Fruit fly (Drosophila melanogaster) whole organism, embryonic: ENCODE measurements around the gene CG9702.

Experiments used
- Antp ChIP-seq: fragments of 200-800 bp; sonication (Bioruptor generic); optimal IDR thresholded peaks from 3 replicates; lab custom pipeline; 2016; ENCODE audit warnings: missing biosample characterization, missing genetic modification characterization
- Blimp-1 ChIP-seq: fragments of 200-800 bp; sonication (Bioruptor generic); optimal IDR thresholded peaks from 3 replicates; lab custom pipeline; 2018; ENCODE audit warnings: missing biosample characterization, missing genetic modification characterization, mild to moderate bottlenecking, moderate library complexity, missing genetic modification reagents
- BtbVII ChIP-seq: fragments of 200-800 bp; sonication (Bioruptor generic); optimal IDR thresholded peaks from 3 replicates; lab custom pipeline; 2017; ENCODE audit warnings: missing biosample characterization, mild to moderate bottlenecking, missing genetic modification characterization
- CG10979 ChIP-seq: fragments of 200-800 bp; sonication (Bioruptor generic); optimal IDR thresholded peaks from 2 replicates; lab custom pipeline; 2018; ENCODE audit warnings: missing biosample characterization, mild to moderate bottlenecking, missing genetic modification characterization, moderate library complexity
- CG1529 ChIP-seq: fragments of 200-800 bp; sonication (Bioruptor generic); optimal IDR thresholded peaks from 3 replicates; lab custom pipeline; 2018; ENCODE audit warnings: missing biosample characterization, missing genetic modification characterization
- CG1602 ChIP-seq: fragments of 200-800 bp; sonication (Bioruptor generic); optimal IDR thresholded peaks from 3 replicates; lab custom pipeline; 2016; ENCODE audit warnings: missing biosample characterization, missing genetic modification characterization
- CG16863 ChIP-seq: fragments of 200-800 bp; sonication (Bioruptor generic); optimal IDR thresholded peaks from 3 replicates; lab custom pipeline; 2016; ENCODE audit warnings: missing biosample characterization, missing genetic modification characterization
- CG17359 ChIP-seq: fragments of 200-800 bp; sonication (Bioruptor generic); optimal IDR thresholded peaks from 3 replicates; lab custom pipeline; 2018; ENCODE audit warnings: missing biosample characterization, mild to moderate bottlenecking, missing genetic modification characterization, moderate library complexity
- CG18599 ChIP-seq: fragments of 200-800 bp; sonication (Bioruptor generic); optimal IDR thresholded peaks from 3 replicates; lab custom pipeline; 2017; ENCODE audit warnings: missing biosample characterization, missing genetic modification characterization, mild to moderate bottlenecking, moderate library complexity, missing genetic modification reagents
- CG18619 ChIP-seq: fragments of 200-800 bp; sonication (Bioruptor generic); optimal IDR thresholded peaks from 3 replicates; lab custom pipeline; 2017; ENCODE audit warnings: missing biosample characterization, mild to moderate bottlenecking, missing genetic modification characterization
- CG2678 ChIP-seq: fragments of 200-800 bp; sonication (Bioruptor generic); optimal IDR thresholded peaks from 3 replicates; lab custom pipeline; 2019; ENCODE audit warnings: missing biosample characterization, mild to moderate bottlenecking, missing genetic modification characterization, moderate library complexity
- CG2712 ChIP-seq: fragments of 200-800 bp; optimal IDR thresholded peaks from 3 replicates; lab custom pipeline; 2019; ENCODE audit warnings: missing biosample characterization, mild to moderate bottlenecking, missing genetic modification characterization, moderate library complexity
- CG31441 ChIP-seq: fragments of 200-800 bp; sonication (Bioruptor generic); IDR thresholded peaks from 2 replicates; pipeline ENCODE4 v1.3.6; 2022; ENCODE audit warnings: missing biosample characterization, missing genetic modification characterization
- CG6175 ChIP-seq: fragments of 200-800 bp; sonication (Bioruptor generic); IDR thresholded peaks from 3 replicates; pipeline ENCODE4 v1.3.6; 2022; ENCODE audit warnings: missing biosample characterization, missing genetic modification characterization
- CG6689 ChIP-seq: fragments of 200-800 bp; sonication (Bioruptor generic); IDR thresholded peaks from 2 replicates; pipeline ENCODE4 v1.3.6; 2022; ENCODE audit warnings: missing biosample characterization, missing genetic modification characterization
- CG7357 ChIP-seq: fragments of 200-800 bp; sonication (Bioruptor generic); IDR thresholded peaks from 3 replicates; pipeline ENCODE4 v1.3.6; 2022; ENCODE audit warnings: missing biosample characterization, missing genetic modification characterization
- CG7839 ChIP-seq: fragments of 200-800 bp; sonication (Bioruptor generic); optimal IDR thresholded peaks from 3 replicates; lab custom pipeline; 2018; ENCODE audit warnings: missing biosample characterization, mild to moderate bottlenecking, missing genetic modification characterization, moderate library complexity
- Deaf1 ChIP-seq: fragments of 200-800 bp; optimal IDR thresholded peaks from 3 replicates; lab custom pipeline; 2019; ENCODE audit warnings: missing biosample characterization, mild to moderate bottlenecking, missing genetic modification characterization, moderate library complexity
- Fer1 ChIP-seq: fragments of 200-800 bp; sonication (Bioruptor generic); optimal IDR thresholded peaks from 2 replicates; lab custom pipeline; 2017; ENCODE audit warnings: missing biosample characterization, mild to moderate bottlenecking, missing genetic modification characterization
- Hmr ChIP-seq: fragments of 200-800 bp; sonication (Bioruptor generic); optimal IDR thresholded peaks from 3 replicates; lab custom pipeline; 2017; ENCODE audit warnings: mild to moderate bottlenecking, missing biosample characterization, missing genetic modification reagents, missing genetic modification characterization
- Hr51 ChIP-seq, 2 experiments: fragments of 200-800 bp; sonication (Bioruptor generic); optimal IDR thresholded peaks; 2 replicates in 1 of 2; 3 replicates in 1 of 2; lab custom pipeline; 2016 to 2018; ENCODE audit warnings: missing biosample characterization in 2 of 2, missing genetic modification characterization in 2 of 2, mild to moderate bottlenecking in 1 of 2, moderate library complexity in 1 of 2
- Jarid2 ChIP-seq: fragments of 200-800 bp; sonication (Bioruptor generic); optimal IDR thresholded peaks from 3 replicates; lab custom pipeline; 2017; ENCODE audit warnings: mild to moderate bottlenecking, missing biosample characterization, missing genetic modification reagents, missing genetic modification characterization
- Oli ChIP-seq: fragments of 200-800 bp; sonication (Bioruptor generic); optimal IDR thresholded peaks from 2 replicates; lab custom pipeline; 2018; ENCODE audit warnings: missing biosample characterization, mild to moderate bottlenecking, missing genetic modification characterization, moderate library complexity
- Ptx1 ChIP-seq: fragments of 200-800 bp; sonication (Bioruptor generic); IDR thresholded peaks from 2 replicates; pipeline ENCODE4 v1.3.6; 2022; ENCODE audit warnings: missing biosample characterization, missing genetic modification characterization
- Ravus ChIP-seq: fragments of 200-800 bp; sonication (Bioruptor generic); IDR thresholded peaks from 2 replicates; pipeline ENCODE4 v1.3.6; 2022; ENCODE audit warnings: missing biosample characterization, missing genetic modification characterization
- Sox102F ChIP-seq: fragments of 200-800 bp; sonication (Bioruptor generic); optimal IDR thresholded peaks from 2 replicates; lab custom pipeline; 2018; ENCODE audit warnings: missing biosample characterization, mild to moderate bottlenecking, missing genetic modification characterization, moderate library complexity
- Sry-δ ChIP-seq: fragments of 200-800 bp; sonication (Bioruptor generic); optimal IDR thresholded peaks from 2 replicates; lab custom pipeline; 2016; ENCODE audit warnings: missing biosample characterization, missing genetic modification characterization
- Ssrp ChIP-seq: fragments of 200-800 bp; sonication (Bioruptor generic); optimal IDR thresholded peaks from 2 replicates; lab custom pipeline; 2018; ENCODE audit warnings: missing biosample characterization, mild to moderate bottlenecking, missing genetic modification characterization, moderate library complexity
- Xrp1 ChIP-seq: fragments of 200-800 bp; sonication (Bioruptor generic); IDR thresholded peaks from 2 replicates; pipeline ENCODE4 v1.3.6; 2022; ENCODE audit warnings: missing biosample characterization, missing genetic modification characterization
- ara ChIP-seq: fragments of 200-800 bp; sonication (Bioruptor generic); IDR thresholded peaks from 2 replicates; pipeline ENCODE4 v1.3.6; 2022; ENCODE audit warnings: missing biosample characterization, missing genetic modification characterization
- dmrt99B ChIP-seq: fragments of 200-800 bp; sonication (Bioruptor generic); optimal IDR thresholded peaks from 2 replicates; lab custom pipeline; 2018; ENCODE audit warnings: missing biosample characterization, mild to moderate bottlenecking, missing genetic modification characterization, moderate library complexity
- eyg ChIP-seq: fragments of 200-800 bp; sonication (Bioruptor generic); optimal IDR thresholded peaks from 3 replicates; lab custom pipeline; 2016; ENCODE audit warnings: missing biosample characterization, missing genetic modification characterization
- fd96Cb ChIP-seq: fragments of 200-800 bp; sonication (Bioruptor generic); optimal IDR thresholded peaks from 2 replicates; lab custom pipeline; 2018; ENCODE audit warnings: missing biosample characterization, mild to moderate bottlenecking, missing genetic modification characterization, moderate library complexity
- gem ChIP-seq: fragments of 200-800 bp; sonication (Bioruptor generic); optimal IDR thresholded peaks from 2 replicates; lab custom pipeline; 2019; ENCODE audit warnings: missing biosample characterization, mild to moderate bottlenecking, missing genetic modification characterization, moderate library complexity
- hb ChIP-seq: fragments of 200-800 bp; sonication (Bioruptor generic); IDR thresholded peaks from 3 replicates; pipeline ENCODE4 v1.3.6; 2022; ENCODE audit warnings: missing biosample characterization, missing genetic modification characterization; ENCODE audit not compliant: partially characterized antibody
- lola ChIP-seq, 3 experiments: fragments of >200 bp in 2 of 3; fragments of 200-800 bp in 1 of 3; sonication (Bioruptor generic) in 1 of 3; optimal IDR thresholded peaks; 2 replicates each; lab custom pipeline; 2017 to 2019; ENCODE audit warnings: missing biosample characterization in 3 of 3, missing genetic modification characterization in 3 of 3, mild to moderate bottlenecking in 1 of 3, moderate library complexity in 1 of 3
- phol ChIP-seq: fragments of 200-800 bp; sonication (Bioruptor generic); optimal IDR thresholded peaks from 3 replicates; lab custom pipeline; 2018; ENCODE audit warnings: missing biosample characterization, mild to moderate bottlenecking, missing genetic modification characterization, moderate library complexity
- prd ChIP-seq, 3 experiments: fragments of >200 bp in 2 of 3; fragments of 200-800 bp in 1 of 3; sonication (Bioruptor generic) in 1 of 3; optimal IDR thresholded peaks in 2 of 3; IDR thresholded peaks in 1 of 3; 2 replicates in 2 of 3; 3 replicates in 1 of 3; pipeline versions ENCODE4 v1.3.6 to Lab custom; 2017 to 2022; ENCODE audit warnings: missing biosample characterization in 1 of 3, missing genetic modification characterization in 1 of 3
- row ChIP-seq: fragments of 200-800 bp; sonication (Bioruptor generic); IDR thresholded peaks from 3 replicates; pipeline ENCODE4 v1.3.6; 2022; ENCODE audit warnings: missing biosample characterization, missing genetic modification characterization
- run ChIP-seq: fragments of 200-800 bp; sonication (Bioruptor generic); optimal IDR thresholded peaks from 3 replicates; lab custom pipeline; 2018; ENCODE audit warnings: missing biosample characterization, mild to moderate bottlenecking, missing genetic modification characterization
- sima ChIP-seq: fragments of 200-800 bp; sonication (Bioruptor generic); optimal IDR thresholded peaks from 2 replicates; lab custom pipeline; 2016; ENCODE audit warnings: missing biosample characterization, missing genetic modification characterization
- slbo ChIP-seq: fragments of 200-800 bp; sonication (Bioruptor generic); IDR thresholded peaks from 2 replicates; pipeline ENCODE4 v1.3.6; 2022; ENCODE audit warnings: missing biosample characterization, missing genetic modification characterization
- so ChIP-seq: fragments of 200-800 bp; sonication (Bioruptor generic); IDR thresholded peaks from 3 replicates; pipeline ENCODE4 v1.3.6; 2022; ENCODE audit warnings: missing biosample characterization, missing genetic modification characterization
- tll ChIP-seq, 2 experiments: fragments of 200-800 bp in 1 of 2; fragments of >200 bp in 1 of 2; sonication (Bioruptor generic) in 1 of 2; optimal IDR thresholded peaks; 2 replicates each; lab custom pipeline; 2017 to 2019; ENCODE audit warnings: missing biosample characterization in 2 of 2, missing genetic modification characterization in 2 of 2, mild to moderate bottlenecking in 1 of 2, moderate library complexity in 1 of 2
- unpg ChIP-seq: fragments of 200-800 bp; sonication (Bioruptor generic); optimal IDR thresholded peaks from 3 replicates; lab custom pipeline; 2018; ENCODE audit warnings: missing biosample characterization, mild to moderate bottlenecking, missing genetic modification characterization, moderate library complexity

Gene CG9702

dm6 chr3R:30587196-30587753, 8.0 kb downstream of the CG9702 start, which contains the start of gene CG9717 (continued):
- TF ChIP-seq CG16863 (GFP tag; lab: Kevin White, UChicago) (no peak), Ravus (GFP tag; lab: Robert Waterston, UW) (no peak), eyg (GFP tag; lab: Kevin White, UChicago) (no peak), Deaf1 (peak; percentile 87), slbo (GFP tag; lab: Robert Waterston, UW) (no peak), CG18619 (GFP tag; lab: Kevin White, UChicago) (no peak)

dm6 chr3R:30590237-30590636, 11.0 kb downstream of the CG9702 start:
- TF ChIP-seq Blimp-1 (GFP tag; lab: Kevin White, UChicago) (peak; percentile 14), CG1602 (GFP tag; lab: Kevin White, UChicago) (no peak), Oli (tag; lab: Kevin White, UChicago) (no peak), Ptx1 (GFP tag; lab: Robert Waterston, UW) (peak; percentile 40), Hmr (GFP tag; lab: Kevin White, UChicago) (no peak), Xrp1 (0 out of 2 replicates have a peak, but pooled peaks have one; percentile 5), CG6689 (GFP tag; lab: Robert Waterston, UW) (peak; percentile 22; the same call in 1 of the 2 replicates), CG2712 (tag; lab: Kevin White, UChicago) (peak; percentile 6), gem (tag; lab: Kevin White, UChicago) (peak; percentile 40), dmrt99B (tag; lab: Kevin White, UChicago) (peak; percentile 52), Antp (GFP tag; lab: Kevin White, UChicago) (no peak), run (tag; lab: Kevin White, UChicago) (no peak), Sox102F (GFP tag; lab: Kevin White, UChicago) (peak; percentile 17), CG7357 (GFP tag; lab: Robert Waterston, UW) (no peak), Hr51 (GFP tag; optimal IDR thresholded peaks at IDR 0.05; lab: Kevin White, UChicago) (peak in 1 of 2 experiments; percentile 7), row (GFP tag; lab: Robert Waterston, UW) (0 out of 3 replicates have a peak, but pooled peaks have one; percentile 13), CG31441 (0 out of 2 replicates have a peak, but pooled peaks have one; percentile 14), Jarid2 (GFP tag; lab: Kevin White, UChicago) (no peak), CG10979 (tag; lab: Kevin White, UChicago) (peak; percentile 12), CG2678 (tag; lab: Kevin White, UChicago) (peak; percentile 10), CG7839 (tag; lab: Kevin White, UChicago) (peak; percentile 15), phol (peak; percentile 26), prd (optimal IDR thresholded peaks at IDR 0.05; lab: Kevin White, UChicago) (no peak), prd (GFP tag; IDR thresholded peaks at IDR 0.05; lab: Robert Waterston, UW) (no peak), unpg (GFP tag; lab: Kevin White, UChicago) (peak; percentile 0), CG17359 (peak; percentile 36)
- TF ChIP-seq, all 482 proteins: peak for 17

dm6 chr3R:30590845-30591244, 11.6 kb downstream of the CG9702 start:
- no peak for TF ChIP-seq CG17359
- no peak for TF ChIP-seq lola (GFP tag; optimal IDR thresholded peaks at IDR 0.05; lab: Kevin White, UChicago)
- no peak for TF ChIP-seq fd96Cb
- TF ChIP-seq unpg (GFP tag; lab: Kevin White, UChicago): no peak
- no peak for TF ChIP-seq hb (GFP tag; lab: Robert Waterston, UW)
- no peak for TF ChIP-seq BtbVII
- no peak for TF ChIP-seq Sry-δ (GFP tag; lab: Kevin White, UChicago)
- no peak for TF ChIP-seq Ssrp
- TF ChIP-seq Fer1 (GFP tag; lab: Kevin White, UChicago): no peak
- no peak for TF ChIP-seq Deaf1
- no peak for TF ChIP-seq ara
- no peak for TF ChIP-seq CG1529
- no peak for TF ChIP-seq CG10979 (tag; lab: Kevin White, UChicago)
- TF ChIP-seq CG6175 (GFP tag; lab: Robert Waterston, UW): no peak
- TF ChIP-seq CG18599 (GFP tag; lab: Kevin White, UChicago): no peak
- no peak for TF ChIP-seq sima
- TF ChIP-seq so: no peak
- no peak for TF ChIP-seq tll (GFP tag; optimal IDR thresholded peaks at IDR 0.05; lab: Kevin White, UChicago)
